Worm (Caenorhabditis elegans) whole organism, L4 larva: ENCODE data around the gene zyg-9.
A peak's percentile ranks its signal among the peaks of the same experiment; 100 is the strongest.

Experiments
- F49E8.2 ChIP-seq: sonication (generic microtip); optimal IDR thresholded peaks from 2 replicates; lab custom pipeline; 2016; ENCODE audit warnings: missing compliant biosample characterization, mild to moderate bottlenecking, missing genetic modification characterization, borderline replicate concordance
- T20F7.1 ChIP-seq: fragments of 200-800 bp; sonication (Bioruptor generic); optimal IDR thresholded peaks from 2 replicates; lab custom pipeline; 2018; ENCODE audit warnings: mild to moderate bottlenecking, missing genetic modification characterization, missing compliant biosample characterization
- T26A8.4 ChIP-seq: fragments of 200-800 bp; sonication (Bioruptor generic); IDR thresholded peaks from 2 replicates; pipeline ENCODE4 v1.3.6; 2022; ENCODE audit warnings: missing genetic modification characterization, missing compliant biosample characterization
- Y48G9A.11 ChIP-seq: fragments of 200-800 bp; sonication (Bioruptor generic); IDR thresholded peaks from 2 replicates; pipeline ENCODE4 v1.3.6; 2022; ENCODE audit warnings: missing genetic modification reagents, missing genetic modification characterization, missing compliant biosample characterization
- Y5F2A.4 ChIP-seq: fragments of 200-800 bp; sonication (Bioruptor generic); optimal IDR thresholded peaks from 2 replicates; lab custom pipeline; 2018; ENCODE audit warnings: mild to moderate bottlenecking, missing genetic modification characterization, missing compliant biosample characterization
- aha-1 ChIP-seq: fragments of 150-350 bp; peaks from one replicate; lab custom pipeline; 2014; ENCODE audit warnings: missing biosample characterization, missing genetic modification characterization
- ama-1 ChIP-seq: fragments of 150-350 bp; optimal IDR thresholded peaks from 2 replicates; lab custom pipeline; 2014; ENCODE audit warnings: inconsistent platforms, mixed read lengths
- attf-4 ChIP-seq: sonication (generic microtip); optimal IDR thresholded peaks from 3 replicates; lab custom pipeline; 2017; ENCODE audit warnings: missing biosample characterization, missing genetic modification characterization
- ceh-44 ChIP-seq: fragments of 200-800 bp; sonication (Bioruptor generic); IDR thresholded peaks from 2 replicates; pipeline ENCODE4 v1.3.6; 2022; ENCODE audit warnings: missing genetic modification reagents, missing genetic modification characterization, missing compliant biosample characterization
- ceh-82 ChIP-seq: sonication (generic microtip); optimal IDR thresholded peaks from 2 replicates; lab custom pipeline; 2017; ENCODE audit warnings: missing biosample characterization, missing genetic modification characterization
- ces-1 ChIP-seq: fragments of 150-350 bp; sonication (generic microtip); optimal IDR thresholded peaks from 4 replicates; lab custom pipeline; 2014; ENCODE audit warnings: missing biosample characterization, missing genetic modification reagents, missing genetic modification characterization
- cey-2 ChIP-seq: sonication (generic microtip); optimal IDR thresholded peaks from 3 replicates; lab custom pipeline; 2017; ENCODE audit warnings: missing genetic modification characterization, mild to moderate bottlenecking, missing compliant biosample characterization, antibody characterized with exemption, borderline replicate concordance; ENCODE audit not compliant: insufficient read depth
- daf-16 ChIP-seq, 3 experiments: sonication (generic microtip); optimal IDR thresholded peaks; 2 replicates each; lab custom pipeline; 2016 to 2017; ENCODE audit warnings: missing genetic modification characterization in 3 of 3, missing genetic modification reagents in 3 of 3, mild to moderate bottlenecking in 2 of 3, missing compliant biosample characterization in 2 of 3, missing biosample characterization in 1 of 3, moderate library complexity in 1 of 3
- daf-19 ChIP-seq: fragments of 200-800 bp; sonication (Bioruptor generic); conservative IDR thresholded peaks from 2 replicates; pipeline ENCODE4 v1.3.6; 2022; ENCODE audit warnings: missing genetic modification characterization, missing compliant biosample characterization
- dmd-6 ChIP-seq: fragments of 200-800 bp; sonication (Bioruptor generic); IDR thresholded peaks from 2 replicates; pipeline ENCODE4 v1.3.6; 2022; ENCODE audit warnings: missing genetic modification reagents, missing genetic modification characterization, missing compliant biosample characterization
- egl-27 ChIP-seq: sonication (generic microtip); optimal IDR thresholded peaks from 3 replicates; lab custom pipeline; 2017; ENCODE audit warnings: missing biosample characterization, missing genetic modification reagents, missing genetic modification characterization
- fkh-10 ChIP-seq: fragments of 150-350 bp; optimal IDR thresholded peaks from 2 replicates; lab custom pipeline; 2014; ENCODE audit warnings: missing biosample characterization, missing genetic modification reagents, missing genetic modification characterization
- fos-1 ChIP-seq: fragments of 150-350 bp; optimal IDR thresholded peaks from 2 replicates; lab custom pipeline; 2014; ENCODE audit warnings: missing biosample characterization, missing genetic modification characterization
- hlh-11 ChIP-seq: fragments of 200-800 bp; sonication (Bioruptor generic); optimal IDR thresholded peaks from 2 replicates; lab custom pipeline; 2018; ENCODE audit warnings: mild to moderate bottlenecking, missing genetic modification characterization, missing compliant biosample characterization
- hlh-30 ChIP-seq: sonication (generic microtip); optimal IDR thresholded peaks from 2 replicates; lab custom pipeline; 2017; ENCODE audit warnings: antibody characterized with exemption, mild to moderate bottlenecking, missing genetic modification characterization, missing compliant biosample characterization; ENCODE audit not compliant: insufficient read depth
- lim-7 ChIP-seq: fragments of 200-800 bp; sonication (Bioruptor generic); IDR thresholded peaks from 2 replicates; pipeline ENCODE4 v1.3.6; 2022; ENCODE audit warnings: missing genetic modification characterization, missing compliant biosample characterization
- lin-29 ChIP-seq: fragments of 200-800 bp; sonication (Bioruptor generic); IDR thresholded peaks from 2 replicates; pipeline ENCODE4 v1.3.6; 2022; ENCODE audit warnings: missing genetic modification reagents, missing genetic modification characterization, missing compliant biosample characterization
- lin-39 ChIP-seq: fragments of 150-350 bp; optimal IDR thresholded peaks from 2 replicates; lab custom pipeline; 2014; ENCODE audit warnings: missing biosample characterization, missing genetic modification reagents, missing genetic modification characterization
- madf-5 ChIP-seq, 2 experiments: fragments of 200-800 bp; sonication (Bioruptor generic); IDR thresholded peaks; 2 replicates each; pipeline ENCODE4 v1.3.6; 2022; ENCODE audit warnings: missing compliant biosample characterization in 2 of 2, missing genetic modification characterization in 2 of 2
- mdl-1 ChIP-seq, 2 experiments: fragments of 150-350 bp in 1 of 2; sonication (generic microtip) in 1 of 2; optimal IDR thresholded peaks; 2 replicates each; lab custom pipeline; 2014 to 2017; ENCODE audit warnings: missing biosample characterization in 2 of 2, missing genetic modification characterization in 2 of 2
- mdt-29 ChIP-seq: fragments of 200-800 bp; sonication (Bioruptor generic); IDR thresholded peaks from 2 replicates; pipeline ENCODE4 v1.3.6; 2022; ENCODE audit warnings: missing genetic modification reagents, missing genetic modification characterization, missing compliant biosample characterization
- mxl-2 ChIP-seq: fragments of 200-800 bp; sonication (Bioruptor generic); conservative IDR thresholded peaks from 2 replicates; pipeline ENCODE4 v1.3.6; 2022; ENCODE audit warnings: missing genetic modification reagents, missing genetic modification characterization, missing compliant biosample characterization
- nhr-10 ChIP-seq: fragments of 150-350 bp; optimal IDR thresholded peaks from 2 replicates; lab custom pipeline; 2014; ENCODE audit warnings: missing biosample characterization, missing genetic modification characterization
- nhr-28 ChIP-seq: fragments of 150-350 bp; optimal IDR thresholded peaks from 2 replicates; lab custom pipeline; 2014; ENCODE audit warnings: missing biosample characterization, missing genetic modification characterization
- nhr-48 ChIP-seq: sonication (generic microtip); optimal IDR thresholded peaks from 2 replicates; lab custom pipeline; 2016; ENCODE audit warnings: mild to moderate bottlenecking, missing genetic modification characterization, missing compliant biosample characterization
- nhr-6 ChIP-seq: fragments of 150-350 bp; optimal IDR thresholded peaks from 2 replicates; lab custom pipeline; 2014; ENCODE audit warnings: missing biosample characterization, missing genetic modification characterization
- nhr-77 ChIP-seq: fragments of 150-350 bp; optimal IDR thresholded peaks from 2 replicates; lab custom pipeline; 2014; ENCODE audit warnings: missing biosample characterization, missing genetic modification characterization
- pha-4 ChIP-seq, 2 experiments: fragments of 150-350 bp in 1 of 2; fragments of 200-800 bp in 1 of 2; sonication (Bioruptor generic) in 1 of 2; IDR thresholded peaks in 1 of 2; optimal IDR thresholded peaks in 1 of 2; 2 replicates each; pipeline versions ENCODE4 v1.3.6 to Lab custom; 2014 to 2022; ENCODE audit warnings: missing genetic modification characterization in 2 of 2, missing genetic modification reagents in 2 of 2, missing biosample characterization in 1 of 2, missing compliant biosample characterization in 1 of 2
- php-3 ChIP-seq: fragments of 200-800 bp; sonication (Bioruptor generic); IDR thresholded peaks from 2 replicates; pipeline ENCODE4 v1.3.6; 2022; ENCODE audit warnings: missing genetic modification reagents, missing genetic modification characterization, missing compliant biosample characterization
- saeg-2 ChIP-seq: fragments of 200-800 bp; sonication (Bioruptor generic); IDR thresholded peaks from 2 replicates; pipeline ENCODE4 v1.3.6; 2022; ENCODE audit warnings: missing genetic modification reagents, missing genetic modification characterization, missing compliant biosample characterization
- set-16 ChIP-seq: fragments of 200-800 bp; sonication (Bioruptor generic); IDR thresholded peaks from 2 replicates; pipeline ENCODE4 v1.3.6; 2022; ENCODE audit warnings: missing genetic modification reagents, missing genetic modification characterization, missing compliant biosample characterization
- unc-62 ChIP-seq, 3 experiments: fragments of 150-350 bp in 1 of 3; sonication (generic microtip); optimal IDR thresholded peaks in 2 of 3; peaks in 1 of 3; 1 replicate in 1 of 3; 2 replicates in 2 of 3; lab custom pipeline; 2014 to 2017; ENCODE audit warnings: missing biosample characterization in 3 of 3, missing genetic modification characterization in 3 of 3, missing genetic modification reagents in 3 of 3, missing genotype in 1 of 3
- zip-11 ChIP-seq: fragments of 200-800 bp; sonication (Bioruptor generic); IDR thresholded peaks from 2 replicates; pipeline ENCODE4 v1.3.6; 2022; ENCODE audit warnings: missing genetic modification characterization, missing compliant biosample characterization
- ztf-11 ChIP-seq: fragments of 150-350 bp; optimal IDR thresholded peaks from 2 replicates; lab custom pipeline; 2014; ENCODE audit warnings: missing biosample characterization, missing genetic modification characterization

zyg-9 gene

DNA sequence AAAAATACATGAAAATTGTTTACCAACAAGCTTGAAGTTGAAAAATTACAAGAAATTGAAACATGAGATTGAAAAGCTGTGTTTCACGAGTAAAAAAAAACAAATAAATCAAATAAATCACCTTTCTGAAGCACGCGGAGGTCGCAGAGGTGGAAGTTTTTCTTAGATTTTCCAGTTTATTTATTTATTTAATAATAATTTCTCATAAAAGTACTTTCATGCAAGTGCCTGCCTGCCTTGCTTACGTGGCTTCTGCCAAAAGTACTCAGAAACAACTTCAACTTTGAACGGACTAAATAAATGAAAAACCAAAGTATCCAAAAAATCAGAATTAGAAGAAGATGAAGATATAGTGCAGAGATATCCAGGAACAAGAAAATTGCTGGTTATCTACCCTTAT is 25.7 kb upstream of the zyg-9 start, which contains the start of gene acp-2:
Gene acp-2, minus strand, starts transcription at position 101 of the 400 bp plus-strand sequence.
- TF ChIP-seq daf-16 (GFP tag; optimal IDR thresholded peaks at IDR 0.05; lab: Kevin White, UChicago) = no peak
- TF ChIP-seq daf-16 (tag; optimal IDR thresholded peaks at IDR 0.05; lab: Kevin White, UChicago) = no peak
- TF ChIP-seq mxl-2 (GFP tag; lab: Robert Waterston, UW) = no peak
- no peak for TF ChIP-seq ama-1 (lab: Kevin White, UChicago)
- TF ChIP-seq php-3 (GFP tag; lab: Robert Waterston, UW) = no peak
- TF ChIP-seq T20F7.1 (GFP tag; lab: Kevin White, UChicago) = no peak
- no peak for TF ChIP-seq lin-39
- no peak for TF ChIP-seq aha-1 (tag; lab: Kevin White, UChicago)
- TF ChIP-seq ztf-11 (tag; lab: Kevin White, UChicago) = no peak
- TF ChIP-seq F49E8.2 (tag; lab: Kevin White, UChicago) = no peak
- no peak for TF ChIP-seq ces-1 (GFP tag; lab: Kevin White, UChicago)
- no peak for TF ChIP-seq cey-2 (tag; lab: Kevin White, UChicago)
- TF ChIP-seq nhr-10 = no peak
- TF ChIP-seq, all 104 proteins: peak for 0

- TF ChIP-seq ceh-82 (tag; lab: Kevin White, UChicago) (no peak), madf-5 (GFP tag; IDR thresholded peaks at IDR 0.05; lab: Robert Waterston, UW) (no peak), daf-16 (GFP tag; optimal IDR thresholded peaks at IDR 0.05; lab: Kevin White, UChicago) (no peak), daf-16 (tag; optimal IDR thresholded peaks at IDR 0.05; lab: Kevin White, UChicago) (no peak), attf-4 (tag; lab: Kevin White, UChicago) (no peak), nhr-6 (no peak), fos-1 (tag; lab: Kevin White, UChicago) (no peak), lin-29 (GFP tag; lab: Robert Waterston, UW) (no peak), F49E8.2 (tag; lab: Kevin White, UChicago) (no peak), nhr-77 (tag; lab: Kevin White, UChicago) (no peak), fkh-10 (no peak), egl-27 (tag; lab: Kevin White, UChicago) (no peak), Y48G9A.11 (GFP tag; lab: Robert Waterston, UW) (no peak), T26A8.4 (no peak), php-3 (GFP tag; lab: Robert Waterston, UW) (no peak), daf-19 (GFP tag; lab: Robert Waterston, UW) (no peak), lim-7 (GFP tag; lab: Robert Waterston, UW) (no peak)
These were observed 22.6 kb upstream of the zyg-9 start, which contains the start of gene acp-4 for ce11 chrII:8435005-8435404. Gene acp-4, minus strand, starts transcription at chrII:8435105.

ce11 chrII:8437035-8437434 is 20.6 kb upstream of the zyg-9 start, which contains the start of gene acp-3:
Gene acp-3, minus strand, starts transcription at chrII:8437135.
- TF ChIP-seq mdt-29 (GFP tag; lab: Robert Waterston, UW) (no peak), nhr-10 (no peak), aha-1 (tag; lab: Kevin White, UChicago) (peak; percentile 84), unc-62 (GFP tag; optimal IDR thresholded peaks at IDR 0.05 in 1 of 2; lab: Kevin White, UChicago) (peak in 1 of 2 experiments; percentile 68), unc-62 (tag; optimal IDR thresholded peaks at IDR 0.05; lab: Kevin White, UChicago) (no peak)

- TF ChIP-seq nhr-28 (peak; percentile 91), unc-62 (GFP tag; optimal IDR thresholded peaks at IDR 0.05 in 1 of 2; lab: Kevin White, UChicago) (peak in 1 of 2 experiments; percentile 13), unc-62 (tag; optimal IDR thresholded peaks at IDR 0.05; lab: Kevin White, UChicago) (no peak), pha-4 (GFP tag; IDR thresholded peaks at IDR 0.05; lab: Robert Waterston, UW) (no peak), pha-4 (tag; optimal IDR thresholded peaks at IDR 0.05; lab: Kevin White, UChicago) (no peak)
These were observed 18.8 kb upstream of the zyg-9 start, which contains the start of gene lips-10 for ce11 chrII:8438791-8439287. Gene lips-10, plus strand, starts transcription at chrII:8439168.

DNA sequence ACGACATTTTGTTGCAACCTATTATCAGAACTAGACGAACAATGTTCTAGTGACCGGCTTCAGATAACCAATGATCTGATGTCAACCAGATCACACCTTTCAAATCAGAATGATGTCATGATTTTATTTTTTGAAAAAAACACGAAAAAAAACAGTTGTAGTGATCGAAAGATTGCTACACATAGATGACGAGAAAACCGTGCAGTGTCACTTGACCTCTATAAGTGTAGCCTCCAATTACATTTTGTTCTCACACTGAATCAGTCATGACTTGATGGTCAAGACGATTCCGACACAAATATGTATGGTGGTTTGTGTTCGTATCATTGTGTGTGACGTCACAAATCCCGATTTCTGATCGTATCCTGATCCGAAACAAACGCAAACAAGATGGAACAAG is 17.5 kb upstream of the zyg-9 start:
- TF ChIP-seq set-16 (GFP tag; lab: Robert Waterston, UW) = no peak
- no peak for TF ChIP-seq Y5F2A.4 (GFP tag; lab: Kevin White, UChicago)
- no peak for TF ChIP-seq attf-4 (tag; lab: Kevin White, UChicago)
- peak; percentile 77 for TF ChIP-seq nhr-28
- no peak for TF ChIP-seq fkh-10
- TF ChIP-seq T20F7.1 (GFP tag; lab: Kevin White, UChicago) = no peak
- peak; percentile 51 for TF ChIP-seq hlh-30 (tag; lab: Kevin White, UChicago)
- peak in 1 of 2 experiments; percentile 35 for TF ChIP-seq mdl-1 (tag; optimal IDR thresholded peaks at IDR 0.05; lab: Kevin White, UChicago)
- TF ChIP-seq nhr-48 = no peak
- TF ChIP-seq ceh-44 (GFP tag; lab: Robert Waterston, UW) = no peak
- TF ChIP-seq hlh-11 (tag; lab: Kevin White, UChicago) = peak; percentile 11
- TF ChIP-seq daf-19 (GFP tag; lab: Robert Waterston, UW) = no peak
- no peak for TF ChIP-seq cey-2 (tag; lab: Kevin White, UChicago)
- no peak for TF ChIP-seq saeg-2 (GFP tag; lab: Robert Waterston, UW)
- TF ChIP-seq dmd-6 (GFP tag; lab: Robert Waterston, UW) = peak; percentile 48; the same call in 1 of the 2 replicates
- TF ChIP-seq zip-11 (GFP tag; lab: Robert Waterston, UW) = no peak
